Worm (Caenorhabditis elegans) whole organism, L2 larva: Measurements from ENCODE around the gene hda-1.

Experiments
- C34F6.9 ChIP-seq: fragments of 150-350 bp; optimal IDR thresholded peaks from 2 replicates; lab custom pipeline; 2014; ENCODE audit warnings: missing biosample characterization, missing genetic modification characterization
- F13H6.1 ChIP-seq: sonication (generic microtip); optimal IDR thresholded peaks from 2 replicates; lab custom pipeline; 2016; ENCODE audit warnings: missing genetic modification characterization, missing compliant biosample characterization
- R02D3.7 ChIP-seq: fragments of 150-350 bp; optimal IDR thresholded peaks from 2 replicates; lab custom pipeline; 2014; ENCODE audit warnings: missing biosample characterization, missing genetic modification characterization
- Y55F3AM.14 ChIP-seq: fragments of 200-800 bp; sonication (Bioruptor generic); optimal IDR thresholded peaks from 2 replicates; lab custom pipeline; 2018; ENCODE audit warnings: mild to moderate bottlenecking, missing genetic modification characterization, missing compliant biosample characterization
- ZK546.5 ChIP-seq: sonication (generic microtip); optimal IDR thresholded peaks from 2 replicates; lab custom pipeline; 2017; ENCODE audit warnings: missing biosample characterization, missing genetic modification characterization
- alr-1 ChIP-seq: fragments of 150-350 bp; optimal IDR thresholded peaks from 2 replicates; lab custom pipeline; 2014; ENCODE audit warnings: missing biosample characterization, missing genetic modification characterization
- aly-2 ChIP-seq: fragments of 150-350 bp; optimal IDR thresholded peaks from 2 replicates; lab custom pipeline; 2014; ENCODE audit warnings: missing biosample characterization, missing genetic modification characterization
- ama-1 ChIP-seq: fragments of 150-350 bp; optimal IDR thresholded peaks from 2 replicates; lab custom pipeline; 2018; ENCODE audit warnings: inconsistent platforms
- blmp-1 ChIP-seq: sonication (generic microtip); optimal IDR thresholded peaks from 2 replicates; lab custom pipeline; 2017; ENCODE audit warnings: missing genetic modification characterization, mild to moderate bottlenecking, missing compliant biosample characterization, antibody characterized with exemption, moderate library complexity; ENCODE audit not compliant: insufficient read depth
- ceh-82 ChIP-seq: fragments of 150-350 bp; optimal IDR thresholded peaks from 2 replicates; lab custom pipeline; 2014; ENCODE audit warnings: missing biosample characterization, missing genetic modification characterization
- crh-2 ChIP-seq: sonication (generic microtip); optimal IDR thresholded peaks from 2 replicates; lab custom pipeline; 2017; ENCODE audit warnings: missing biosample characterization, missing genetic modification characterization
- fos-1 ChIP-seq: fragments of 150-350 bp; optimal IDR thresholded peaks from 2 replicates; lab custom pipeline; 2014; ENCODE audit warnings: missing biosample characterization, missing genetic modification characterization
- gmeb-1 ChIP-seq: fragments of 150-350 bp; optimal IDR thresholded peaks from 2 replicates; lab custom pipeline; 2014; ENCODE audit warnings: missing biosample characterization, missing genetic modification characterization
- lin-11 ChIP-seq: fragments of 150-350 bp; sonication (generic microtip); optimal IDR thresholded peaks from 2 replicates; lab custom pipeline; 2014; ENCODE audit warnings: missing biosample characterization, missing genetic modification characterization, inconsistent platforms, mixed read lengths
- lin-39 ChIP-seq: fragments of 150-350 bp; optimal IDR thresholded peaks from 2 replicates; lab custom pipeline; 2014; ENCODE audit warnings: missing biosample characterization, missing genetic modification reagents, missing genetic modification characterization
- lsy-2 ChIP-seq, 2 experiments: fragments of 150-350 bp in 1 of 2; sonication (generic microtip) in 1 of 2; optimal IDR thresholded peaks; 2 replicates each; lab custom pipeline; 2014 to 2017; ENCODE audit warnings: missing biosample characterization in 2 of 2, missing genetic modification characterization in 2 of 2
- mbf-1 ChIP-seq: sonication (generic microtip); optimal IDR thresholded peaks from 2 replicates; lab custom pipeline; 2017; ENCODE audit warnings: missing biosample characterization, missing genetic modification characterization
- nhr-10 ChIP-seq: sonication (generic microtip); optimal IDR thresholded peaks from 2 replicates; lab custom pipeline; 2017; ENCODE audit warnings: missing biosample characterization, missing genetic modification characterization
- nhr-11 ChIP-seq: fragments of 150-350 bp; optimal IDR thresholded peaks from 2 replicates; lab custom pipeline; 2014; ENCODE audit warnings: missing biosample characterization, missing genetic modification characterization
- nhr-12 ChIP-seq: fragments of 150-350 bp; optimal IDR thresholded peaks from 2 replicates; lab custom pipeline; 2014; ENCODE audit warnings: missing biosample characterization, missing genetic modification characterization
- nhr-129 ChIP-seq: fragments of 150-350 bp; optimal IDR thresholded peaks from 2 replicates; lab custom pipeline; 2014; ENCODE audit warnings: missing biosample characterization, missing genetic modification characterization
- nhr-21 ChIP-seq: fragments of 150-350 bp; optimal IDR thresholded peaks from 2 replicates; lab custom pipeline; 2014; ENCODE audit warnings: missing biosample characterization, missing genetic modification characterization
- nhr-23 ChIP-seq: fragments of 150-350 bp; optimal IDR thresholded peaks from 2 replicates; lab custom pipeline; 2014; ENCODE audit warnings: missing biosample characterization, missing genetic modification reagents, missing genetic modification characterization
- nhr-237 ChIP-seq: fragments of 150-350 bp; optimal IDR thresholded peaks from 2 replicates; lab custom pipeline; 2014; ENCODE audit warnings: missing biosample characterization, missing genetic modification characterization
- nhr-25 ChIP-seq: fragments of 150-350 bp; sonication (generic microtip); optimal IDR thresholded peaks from 3 replicates; lab custom pipeline; 2014; ENCODE audit warnings: missing biosample characterization, missing genetic modification characterization
- nhr-6 ChIP-seq: fragments of 150-350 bp; optimal IDR thresholded peaks from 2 replicates; lab custom pipeline; 2014; ENCODE audit warnings: missing biosample characterization, missing genetic modification characterization
- nhr-77 ChIP-seq: fragments of 150-350 bp; optimal IDR thresholded peaks from 2 replicates; lab custom pipeline; 2014; ENCODE audit warnings: missing biosample characterization, missing genetic modification characterization
- peb-1 ChIP-seq: fragments of 150-350 bp; optimal IDR thresholded peaks from 2 replicates; lab custom pipeline; 2014; ENCODE audit warnings: missing biosample characterization, missing genetic modification characterization
- sem-4 ChIP-seq: fragments of 150-350 bp; optimal IDR thresholded peaks from 2 replicates; lab custom pipeline; 2014; ENCODE audit warnings: missing biosample characterization, missing genetic modification reagents, missing genetic modification characterization
- skn-1 ChIP-seq: sonication (generic microtip); optimal IDR thresholded peaks from 2 replicates; lab custom pipeline; 2017; ENCODE audit warnings: missing biosample characterization, missing genetic modification characterization
- sma-3 ChIP-seq: sonication (generic microtip); optimal IDR thresholded peaks from 2 replicates; lab custom pipeline; 2016; ENCODE audit warnings: missing genetic modification reagents, missing genetic modification characterization, missing compliant biosample characterization
- snpc-4 ChIP-seq: fragments of 150-350 bp; optimal IDR thresholded peaks from 2 replicates; lab custom pipeline; 2014; ENCODE audit warnings: missing biosample characterization, missing genetic modification characterization
- unc-39 ChIP-seq: fragments of 150-350 bp; optimal IDR thresholded peaks from 2 replicates; lab custom pipeline; 2014; ENCODE audit warnings: missing biosample characterization, missing genetic modification characterization
- unc-62 ChIP-seq: fragments of 150-350 bp; optimal IDR thresholded peaks from 2 replicates; lab custom pipeline; 2014; ENCODE audit warnings: missing biosample characterization, missing genetic modification reagents, missing genetic modification characterization
- ztf-1 ChIP-seq: fragments of 200-800 bp; sonication (Bioruptor generic); conservative IDR thresholded peaks from 2 replicates; pipeline ENCODE4 v1.3.6; 2022; ENCODE audit warnings: missing genetic modification characterization, missing compliant biosample characterization

hda-1 gene

DNA sequence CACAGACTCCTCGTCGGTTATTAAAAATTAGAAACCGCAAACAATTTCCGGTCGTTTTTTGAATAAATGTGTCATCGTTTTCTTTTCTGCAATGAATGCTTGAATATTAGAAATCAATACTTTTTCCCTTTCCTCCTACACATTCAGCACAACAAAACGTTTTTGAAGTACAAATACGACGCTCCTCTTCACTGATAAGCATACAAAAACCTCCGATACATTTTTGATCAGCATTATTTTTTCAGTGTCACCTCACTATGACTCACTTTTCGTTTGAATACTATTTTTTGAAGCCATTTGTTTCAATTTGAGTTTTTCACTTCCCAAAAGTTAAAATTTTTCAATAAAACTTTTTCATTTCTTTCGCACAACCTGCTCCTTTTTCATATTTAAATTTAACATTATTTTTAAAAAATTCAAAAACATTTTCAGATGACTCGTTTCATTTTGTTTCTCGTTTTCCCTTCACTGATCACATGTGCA, 42.4 kb upstream of the hda-1 start, which contains the start of gene R02D5.3:
Gene R02D5.3 (plus strand): TSS at position 433 of the 483 bp plus-strand sequence.
- no peak for TF ChIP-seq Y55F3AM.14
- peak; percentile 96 for TF ChIP-seq fos-1 (tag; lab: Kevin White, UChicago)
- no peak for TF ChIP-seq mbf-1 (tag; lab: Kevin White, UChicago)
- TF ChIP-seq nhr-237 (tag; lab: Kevin White, UChicago) = no peak
- no peak for TF ChIP-seq aly-2 (tag; lab: Kevin White, UChicago)
- TF ChIP-seq lin-11 (tag; lab: Kevin White, UChicago) = no peak
- TF ChIP-seq skn-1 = peak; percentile 61
- no peak for TF ChIP-seq nhr-21 (tag; lab: Kevin White, UChicago)
- no peak for TF ChIP-seq nhr-129 (tag; lab: Kevin White, UChicago)
- TF ChIP-seq, all 48 proteins: peak for 2

DNA sequence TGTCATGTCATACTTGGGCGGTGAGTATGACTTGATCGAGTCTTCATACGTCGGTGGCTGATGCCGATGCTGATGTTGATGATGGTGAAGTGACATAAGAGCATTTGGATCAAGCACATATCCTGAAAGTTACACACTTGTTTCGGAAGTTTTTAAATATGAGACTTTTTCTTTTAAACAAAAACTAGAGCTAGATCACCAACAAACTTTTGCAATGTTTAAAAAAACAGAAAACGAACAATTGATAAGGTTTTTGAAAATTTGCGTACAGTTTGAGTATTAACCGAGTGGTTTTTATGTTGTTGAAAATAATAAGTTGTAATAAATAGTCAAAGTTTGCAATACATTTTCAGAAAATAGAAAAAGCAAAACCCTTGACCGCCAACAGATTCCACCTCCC, 40.6 kb upstream of the hda-1 start, which contains the start of gene R02D5.4:
Gene R02D5.4 (minus strand): TSS at position 101 of the 400 bp plus-strand sequence.
- no peak for TF ChIP-seq nhr-25
- no peak for TF ChIP-seq aly-2 (tag; lab: Kevin White, UChicago)
- TF ChIP-seq nhr-6 (tag; lab: Kevin White, UChicago) = no peak
- no peak for TF ChIP-seq skn-1
- TF ChIP-seq nhr-12 (tag; lab: Kevin White, UChicago) = no peak
- TF ChIP-seq unc-39 (tag; lab: Kevin White, UChicago) = no peak
- TF ChIP-seq F13H6.1 (tag; lab: Kevin White, UChicago) = no peak
- TF ChIP-seq nhr-10 (tag; lab: Kevin White, UChicago) = no peak
- TF ChIP-seq ceh-82 (tag; lab: Kevin White, UChicago) = no peak
- TF ChIP-seq ztf-1 (GFP tag; lab: Robert Waterston, UW) = no peak
- TF ChIP-seq nhr-237 (tag; lab: Kevin White, UChicago) = no peak
- no peak for TF ChIP-seq gmeb-1 (tag; lab: Kevin White, UChicago)

DNA sequence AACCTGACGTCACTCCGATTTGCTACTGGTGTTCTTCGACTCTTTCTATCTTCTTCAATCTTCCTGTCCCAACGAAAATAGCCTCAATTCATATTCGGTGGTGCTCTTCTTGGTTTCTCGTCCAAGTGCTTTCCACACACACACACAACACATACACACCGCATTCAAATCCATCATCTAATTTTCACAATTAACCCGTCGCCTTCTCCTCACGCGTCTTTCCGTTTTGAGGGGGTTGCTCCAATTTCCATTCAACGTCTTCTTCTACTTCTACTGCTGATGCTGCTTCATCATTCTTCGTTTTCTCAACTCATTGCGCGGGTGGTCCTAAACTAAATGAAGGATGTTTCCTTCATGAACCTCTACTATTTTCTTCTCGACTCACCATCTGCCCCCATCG, 34.1 kb upstream of the hda-1 start:
- TF ChIP-seq nhr-12 (tag; lab: Kevin White, UChicago) (no peak), ZK546.5 (tag; lab: Kevin White, UChicago) (no peak), nhr-21 (tag; lab: Kevin White, UChicago) (no peak), nhr-129 (tag; lab: Kevin White, UChicago) (no peak), mbf-1 (tag; lab: Kevin White, UChicago) (no peak), snpc-4 (tag; lab: Kevin White, UChicago) (no peak)

DNA sequence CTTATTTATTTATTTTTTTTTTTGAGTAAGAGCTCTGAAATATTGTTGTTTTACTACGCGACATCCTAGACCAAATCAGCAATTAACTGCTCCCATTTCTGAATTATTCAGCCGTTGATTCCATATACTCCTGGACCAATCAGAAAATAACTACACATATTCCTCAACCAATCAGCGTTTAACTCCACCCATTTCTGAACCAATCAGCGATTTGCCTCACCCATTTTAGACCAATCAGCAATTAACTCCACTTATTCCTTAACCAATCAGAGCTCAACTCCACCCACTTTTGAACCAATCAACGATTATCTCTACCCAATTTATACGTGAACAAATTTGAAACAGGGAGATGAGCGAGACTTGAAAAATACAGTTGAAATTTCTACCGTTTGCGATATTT, 31.5 kb upstream of the hda-1 start:
- TF ChIP-seq nhr-23 (tag; lab: Kevin White, UChicago) (no peak), nhr-21 (tag; lab: Kevin White, UChicago) (no peak), crh-2 (tag; lab: Kevin White, UChicago) (no peak), lin-39 (no peak), peb-1 (no peak), nhr-77 (tag; lab: Kevin White, UChicago) (no peak), fos-1 (tag; lab: Kevin White, UChicago) (no peak), alr-1 (no peak), nhr-11 (tag; lab: Kevin White, UChicago) (no peak), unc-62 (GFP tag; lab: Kevin White, UChicago) (no peak), ama-1 (lab: Kevin White, UChicago) (no peak), unc-39 (tag; lab: Kevin White, UChicago) (no peak), lsy-2 (tag; optimal IDR thresholded peaks at IDR 0.05; lab: Kevin White, UChicago) (no peak), R02D3.7 (no peak), ceh-82 (tag; lab: Kevin White, UChicago) (no peak), aly-2 (tag; lab: Kevin White, UChicago) (no peak), sma-3 (no peak), lin-11 (tag; lab: Kevin White, UChicago) (no peak)
- TF ChIP-seq, all 48 proteins: peak for 0

ce11 chrV:14495493-14495892, 29.7 kb upstream of the hda-1 start:
- TF ChIP-seq nhr-10 (tag; lab: Kevin White, UChicago) (no peak), C34F6.9 (peak; percentile 17), blmp-1 (tag; lab: Kevin White, UChicago) (peak; percentile 77), unc-62 (GFP tag; lab: Kevin White, UChicago) (no peak), nhr-23 (tag; lab: Kevin White, UChicago) (no peak), sem-4 (peak; percentile 21)
